Worm (Caenorhabditis elegans): ENCODE data around the gene K11D12.8.
A peak's percentile ranks its signal among the peaks of the same experiment; 100 is the strongest.

Gene K11D12.8

ce11 chrV:5040925-5041324, at the start of gene K11D12.8:
TSS of gene K11D12.8 (minus strand) at chrV:5041001.
- TF ChIP-seq Y22D7AL.16 (tag; optimal IDR thresholded peaks at IDR 0.05): no peak
- TF ChIP-seq ceh-6 (GFP tag; optimal IDR thresholded peaks at IDR 0.05): no peak
- no peak for TF ChIP-seq mec-3 (tag; optimal IDR thresholded peaks at IDR 0.05; ENCODE audit: borderline replicate concordance)
- no peak for TF ChIP-seq pax-1 (tag; optimal IDR thresholded peaks at IDR 0.05)
- no peak for TF ChIP-seq ztf-16 (tag; optimal IDR thresholded peaks at IDR 0.05)
- no peak for TF ChIP-seq lin-11 (tag; optimal IDR thresholded peaks at IDR 0.05)

ce11 chrV:5090386-5090785, 49.6 kb upstream of the K11D12.8 start:
- TF ChIP-seq dmd-4 (tag; optimal IDR thresholded peaks at IDR 0.05; ENCODE audit: borderline replicate concordance) (no peak), C38D4.7 (GFP tag; optimal IDR thresholded peaks at IDR 0.05) (no peak), unc-42 (tag; optimal IDR thresholded peaks at IDR 0.05) (peak; percentile 1)

ce11 chrV:5089497-5090134, 48.8 kb upstream of the K11D12.8 start, which contains the start of gene glb-32:
TSS of gene glb-32 (minus strand) at chrV:5089547.
- TF ChIP-seq fkh-6 (tag; optimal IDR thresholded peaks at IDR 0.05) (no peak), odd-2 (tag; optimal IDR thresholded peaks at IDR 0.05) (no peak), K09A11.1 (tag; optimal IDR thresholded peaks at IDR 0.05; ENCODE audit: insufficient read depth) (no peak), unc-3 (GFP tag; conservative IDR thresholded peaks at IDR 0.05) (no peak), unc-3 (tag; optimal IDR thresholded peaks at IDR 0.05) (no peak), ceh-45 (GFP tag; IDR thresholded peaks at IDR 0.05) (no peak), unc-55 (GFP tag; optimal IDR thresholded peaks at IDR 0.05) (no peak), hlh-6 (tag; optimal IDR thresholded peaks at IDR 0.05) (no peak)

- TF ChIP-seq unc-42 (tag; optimal IDR thresholded peaks at IDR 0.05) (peak; percentile 55), C08G9.2 (tag; optimal IDR thresholded peaks at IDR 0.05) (no peak), rnt-1 (tag; optimal IDR thresholded peaks at IDR 0.05) (no peak), hlh-15 (tag; optimal IDR thresholded peaks at IDR 0.05) (no peak)
Observed at ce11 chrV:5088311-5088710, 47.5 kb upstream of the K11D12.8 start.

- TF ChIP-seq zip-5 (tag; optimal IDR thresholded peaks at IDR 0.05) (no peak), nfya-1 (tag; optimal IDR thresholded peaks at IDR 0.05) (no peak), npax-4 (tag; optimal IDR thresholded peaks at IDR 0.05) (no peak), ztf-16 (tag; optimal IDR thresholded peaks at IDR 0.05) (no peak), tbx-7 (tag; optimal IDR thresholded peaks at IDR 0.05) (no peak), fax-1 (tag; optimal IDR thresholded peaks at IDR 0.05) (no peak), pqm-1 (tag; optimal IDR thresholded peaks at IDR 0.05) (no peak), C08G9.2 (tag; optimal IDR thresholded peaks at IDR 0.05) (no peak), ahr-1 (tag; optimal IDR thresholded peaks at IDR 0.05) (no peak), rnt-1 (tag; optimal IDR thresholded peaks at IDR 0.05) (no peak), ceh-24 (tag; optimal IDR thresholded peaks at IDR 0.05) (no peak), che-1 (tag; optimal IDR thresholded peaks at IDR 0.05) (no peak), Y22D7AL.16 (tag; optimal IDR thresholded peaks at IDR 0.05) (no peak), ceh-45 (GFP tag; IDR thresholded peaks at IDR 0.05) (no peak), hlh-13 (GFP tag; optimal IDR thresholded peaks at IDR 0.05) (no peak), ceh-6 (GFP tag; optimal IDR thresholded peaks at IDR 0.05) (no peak), dmd-4 (tag; optimal IDR thresholded peaks at IDR 0.05; ENCODE audit: borderline replicate concordance) (no peak)
Observed at ce11 chrV:5086919-5087404, 46.2 kb upstream of the K11D12.8 start, which contains the start of gene Y58A7A.5. TSS of gene Y58A7A.5 (minus strand) at chrV:5086969.

- TF ChIP-seq unc-55 (GFP tag; optimal IDR thresholded peaks at IDR 0.05) (no peak), K02D7.2 (tag; optimal IDR thresholded peaks at IDR 0.05) (no peak), Y22D7AL.16 (tag; optimal IDR thresholded peaks at IDR 0.05) (no peak), unc-3 (GFP tag; conservative IDR thresholded peaks at IDR 0.05) (no peak), unc-3 (tag; optimal IDR thresholded peaks at IDR 0.05) (no peak), pha-2 (tag; optimal IDR thresholded peaks at IDR 0.05) (no peak), pat-9 (tag; optimal IDR thresholded peaks at IDR 0.05) (no peak), hlh-30 (tag; optimal IDR thresholded peaks at IDR 0.05; ENCODE audit: insufficient read depth) (no peak), odd-2 (tag; optimal IDR thresholded peaks at IDR 0.05) (no peak), ceh-9 (tag; optimal IDR thresholded peaks at IDR 0.05) (no peak), ref-2 (tag; optimal IDR thresholded peaks at IDR 0.05) (no peak), hlh-6 (tag; optimal IDR thresholded peaks at IDR 0.05) (no peak), ceh-48 (tag; optimal IDR thresholded peaks at IDR 0.05) (no peak), che-1 (tag; optimal IDR thresholded peaks at IDR 0.05) (no peak), sdc-2 (tag; optimal IDR thresholded peaks at IDR 0.05) (no peak), ama-1 (optimal IDR thresholded peaks at IDR 0.05) (no peak), T23F11.4 (GFP tag; optimal IDR thresholded peaks at IDR 0.05) (no peak), unc-42 (tag; optimal IDR thresholded peaks at IDR 0.05) (no peak)
Observed at ce11 chrV:5084957-5085465, 44.2 kb upstream of the K11D12.8 start, which contains the start of gene Y58A7A.4. TSS of gene Y58A7A.4 (minus strand) at chrV:5085007.
